Worm (Caenorhabditis elegans): ENCODE measurements around the gene B0238.9.

Gene B0238.9

DNA sequence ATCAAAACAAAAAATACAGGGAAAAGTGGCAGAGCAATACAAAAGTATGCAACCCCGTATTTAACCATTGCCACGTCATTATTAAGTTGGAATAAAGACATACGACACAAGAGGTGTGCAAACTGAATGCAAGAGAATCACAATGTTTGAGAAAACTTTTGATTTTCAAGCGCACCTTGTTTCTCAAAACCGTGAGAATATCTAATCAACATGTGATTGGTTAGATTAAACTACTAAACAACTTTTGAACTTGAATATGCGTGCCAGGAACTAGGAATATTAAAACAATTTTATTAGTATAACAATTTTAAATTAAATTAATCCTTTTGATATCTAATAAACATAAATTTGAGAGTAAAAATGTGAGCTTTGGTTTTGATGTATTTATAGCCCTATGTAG, 18.5 kb downstream of the B0238.9 start, which contains the start of gene srt-70:
srt-70 (minus strand) TSS at position 101 of the 400 bp plus-strand sequence.
- no peak for TF ChIP-seq zfh-2 (GFP tag; conservative IDR thresholded peaks at IDR 0.05)
- no peak for TF ChIP-seq ceh-79 (tag; optimal IDR thresholded peaks at IDR 0.05)

DNA sequence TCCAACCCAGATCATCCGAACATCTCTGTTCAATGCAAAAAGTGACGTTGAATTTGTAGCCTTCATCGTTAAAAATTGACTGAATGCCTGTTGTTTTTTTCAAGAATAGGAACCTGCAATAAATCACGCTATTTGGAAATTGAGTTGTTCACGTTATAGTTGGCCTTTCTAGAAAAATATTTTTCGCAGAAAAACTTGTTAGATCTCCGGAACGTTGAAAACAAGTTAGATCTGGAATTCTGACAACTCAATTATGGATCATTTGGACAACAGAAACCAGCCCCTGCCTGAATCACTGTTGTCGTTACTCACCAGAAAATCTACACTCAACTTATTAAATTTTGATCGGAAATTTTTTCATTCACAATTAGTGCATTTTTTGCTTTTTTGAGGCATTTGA, 20.5 kb downstream of the B0238.9 start, which contains the start of gene srt-67:
srt-67 (minus strand) TSS at position 101 of the 400 bp plus-strand sequence.
- TF ChIP-seq hmg-20 (GFP tag; IDR thresholded peaks at IDR 0.05), result no peak
- TF ChIP-seq ceh-91 (GFP tag; IDR thresholded peaks at IDR 0.05), result no peak
- TF ChIP-seq lsl-1 (GFP tag; optimal IDR thresholded peaks at IDR 0.05), result no peak
- no peak for TF ChIP-seq madf-3 (GFP tag; IDR thresholded peaks at IDR 0.05)
- TF ChIP-seq B0261.1 (tag; optimal IDR thresholded peaks at IDR 0.05), result no peak
- TF ChIP-seq madf-6 (GFP tag; IDR thresholded peaks at IDR 0.05), result no peak
- TF ChIP-seq dpl-1 (GFP tag; optimal IDR thresholded peaks at IDR 0.05), result no peak
- no peak for TF ChIP-seq nhr-179 (tag; optimal IDR thresholded peaks at IDR 0.05)
- TF ChIP-seq nhr-120 (GFP tag; IDR thresholded peaks at IDR 0.05), result no peak
- TF ChIP-seq tbp1 (GFP tag; optimal IDR thresholded peaks at IDR 0.05), result no peak

DNA sequence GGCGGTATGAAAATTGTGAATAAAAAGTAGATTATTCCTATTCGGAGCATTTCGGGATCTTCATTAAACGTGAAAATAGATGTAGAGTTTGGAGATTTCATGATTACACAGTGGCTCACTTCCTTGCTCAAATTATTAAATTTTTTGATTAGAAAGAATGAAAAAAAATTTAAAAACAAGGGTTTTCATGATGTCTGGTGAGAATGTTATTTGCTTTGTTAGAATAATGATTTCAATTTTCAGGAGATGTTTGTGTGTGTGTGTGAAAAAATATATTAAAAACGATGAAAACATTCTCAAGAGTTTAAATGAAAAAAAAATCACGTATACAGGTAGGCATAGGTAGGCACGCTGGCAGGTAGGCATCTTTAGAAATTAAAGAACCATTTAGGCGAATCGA, 25.9 kb downstream of the B0238.9 start, which contains the start of gene srt-68:
srt-68 (minus strand) TSS at position 101 of the 400 bp plus-strand sequence.
- no peak for TF ChIP-seq Y67H2A.10 (GFP tag; conservative IDR thresholded peaks at IDR 0.05)
- TF ChIP-seq ceh-79 (tag; optimal IDR thresholded peaks at IDR 0.05), result no peak
- no peak for TF ChIP-seq zim-3 (tag; optimal IDR thresholded peaks at IDR 0.05)
- no peak for TF ChIP-seq hlh-12 (tag; optimal IDR thresholded peaks at IDR 0.05)
- TF ChIP-seq let-607 (tag; optimal IDR thresholded peaks at IDR 0.05), result no peak
- no peak for TF ChIP-seq egl-44 (GFP tag; IDR thresholded peaks at IDR 0.05)
- no peak for TF ChIP-seq hmg-1.2 (GFP tag; IDR thresholded peaks at IDR 0.05)
- no peak for TF ChIP-seq ceh-91 (GFP tag; IDR thresholded peaks at IDR 0.05)
- TF ChIP-seq efl-1 (GFP tag; optimal IDR thresholded peaks at IDR 0.05), result no peak
- TF ChIP-seq rpc-1 (optimal IDR thresholded peaks at IDR 0.05), result no peak
- TF ChIP-seq rpc-1 (tag; optimal IDR thresholded peaks at IDR 0.05), result no peak
- no peak for TF ChIP-seq lsy-27 (tag; optimal IDR thresholded peaks at IDR 0.05; ENCODE audit: borderline replicate concordance, insufficient read depth)
- TF ChIP-seq lin-35 (GFP tag; optimal IDR thresholded peaks at IDR 0.05), result no peak

DNA sequence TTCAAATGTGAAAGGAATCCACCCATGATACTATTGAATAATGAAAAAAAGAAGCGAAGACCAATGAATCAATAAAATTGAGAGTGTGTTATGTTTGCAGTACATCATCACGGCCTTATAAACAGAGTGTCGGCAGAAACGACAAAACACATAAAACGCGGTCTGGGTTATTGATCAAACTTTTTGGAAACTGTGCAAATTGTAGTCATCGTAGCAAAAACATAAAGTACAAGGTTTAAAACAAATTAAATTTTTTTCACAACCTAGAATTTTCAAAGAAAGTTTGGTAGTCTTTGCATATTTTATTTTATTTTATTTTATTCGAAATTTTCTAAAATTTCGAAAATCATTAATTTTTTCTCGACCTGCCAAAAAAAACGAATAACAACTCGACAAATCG, 34.9 kb downstream of the B0238.9 start, which contains the start of gene cest-35.1:
cest-35.1 (minus strand) TSS at position 101 of the 400 bp plus-strand sequence.
- TF ChIP-seq tlf-1 (GFP tag; optimal IDR thresholded peaks at IDR 0.05) (no peak), lag-1 (GFP tag; IDR thresholded peaks at IDR 0.05) (no peak), C06A6.2 (GFP tag; conservative IDR thresholded peaks at IDR 0.05) (no peak), dox-1 (GFP tag; IDR thresholded peaks at IDR 0.05) (no peak), cebp-2 (GFP tag; IDR thresholded peaks at IDR 0.05) (no peak), lin-54 (GFP tag; optimal IDR thresholded peaks at IDR 0.05) (no peak), F37B4.10 (GFP tag; IDR thresholded peaks at IDR 0.05) (no peak), bed-2 (GFP tag; IDR thresholded peaks at IDR 0.05) (no peak), attf-5 (GFP tag; optimal IDR thresholded peaks at IDR 0.05) (no peak), snpc-1.3 (tag; optimal IDR thresholded peaks at IDR 0.05; ENCODE audit: insufficient read depth) (no peak), F49E8.2 (tag; optimal IDR thresholded peaks at IDR 0.05; ENCODE audit: insufficient read depth) (no peak), ztf-25 (GFP tag; IDR thresholded peaks at IDR 0.05) (no peak), F22D6.2 (tag; optimal IDR thresholded peaks at IDR 0.05) (no peak), madf-3 (GFP tag; IDR thresholded peaks at IDR 0.05) (no peak), lin-35 (GFP tag; optimal IDR thresholded peaks at IDR 0.05) (no peak), nhr-179 (tag; optimal IDR thresholded peaks at IDR 0.05) (no peak)
